Fruit fly (Drosophila melanogaster) whole organism, embryonic: Measurements from ENCODE around the gene Nep4.

Experiments used
- CG11398 ChIP-seq: fragments of 200-800 bp; sonication (Bioruptor generic); optimal IDR thresholded peaks from 2 replicates; lab custom pipeline; 2016; ENCODE audit warnings: missing biosample characterization, missing genetic modification characterization
- CG11696 ChIP-seq: fragments of 200-800 bp; sonication (Bioruptor generic); IDR thresholded peaks from 2 replicates; pipeline ENCODE4 v1.3.6; 2022; ENCODE audit warnings: missing biosample characterization, missing genetic modification characterization
- CG15479 ChIP-seq: fragments of 200-800 bp; sonication (Bioruptor generic); optimal IDR thresholded peaks from 3 replicates; lab custom pipeline; 2019; ENCODE audit warnings: missing biosample characterization, mild to moderate bottlenecking, missing genetic modification characterization, moderate library complexity
- CG1603 ChIP-seq: fragments of 200-800 bp; sonication (Bioruptor generic); optimal IDR thresholded peaks from 2 replicates; lab custom pipeline; 2019; ENCODE audit warnings: missing biosample characterization, mild to moderate bottlenecking, missing genetic modification characterization, moderate library complexity
- CG1792 ChIP-seq: fragments of 200-800 bp; sonication (Bioruptor generic); optimal IDR thresholded peaks from 2 replicates; lab custom pipeline; 2016; ENCODE audit warnings: missing biosample characterization, missing genetic modification characterization
- CG18476 ChIP-seq: fragments of 200-800 bp; sonication (Bioruptor generic); optimal IDR thresholded peaks from 2 replicates; lab custom pipeline; 2016; ENCODE audit warnings: missing biosample characterization, mild to moderate bottlenecking, missing genetic modification characterization
- CG2889 ChIP-seq: fragments of 200-800 bp; sonication (Bioruptor generic); IDR thresholded peaks from 3 replicates; pipeline ENCODE4 v1.3.6; 2022; ENCODE audit warnings: missing biosample characterization, missing genetic modification characterization
- CG31441 ChIP-seq: fragments of 200-800 bp; sonication (Bioruptor generic); IDR thresholded peaks from 2 replicates; pipeline ENCODE4 v1.3.6; 2022; ENCODE audit warnings: missing biosample characterization, missing genetic modification characterization
- CG3163 ChIP-seq: fragments of 200-800 bp; sonication (Bioruptor generic); optimal IDR thresholded peaks from 3 replicates; lab custom pipeline; 2016; ENCODE audit warnings: missing biosample characterization, missing genetic modification characterization
- CG33557 ChIP-seq: fragments of 200-800 bp; sonication (Bioruptor generic); optimal IDR thresholded peaks from 2 replicates; lab custom pipeline; 2019; ENCODE audit warnings: missing biosample characterization, mild to moderate bottlenecking, missing genetic modification characterization, moderate library complexity
- CG3838 ChIP-seq: fragments of 200-800 bp; sonication (Bioruptor generic); optimal IDR thresholded peaks from 3 replicates; lab custom pipeline; 2016; ENCODE audit warnings: missing biosample characterization, missing genetic modification characterization
- CG4820 ChIP-seq: fragments of 200-800 bp; sonication (Bioruptor generic); optimal IDR thresholded peaks from 3 replicates; lab custom pipeline; 2016; ENCODE audit warnings: missing biosample characterization, missing genetic modification characterization
- CG6254 ChIP-seq: fragments of 200-800 bp; sonication (Bioruptor generic); optimal IDR thresholded peaks from 3 replicates; lab custom pipeline; 2017; ENCODE audit warnings: mild to moderate bottlenecking, missing biosample characterization, missing genetic modification reagents, missing genetic modification characterization
- CG6654 ChIP-seq: fragments of 200-800 bp; sonication (Bioruptor generic); optimal IDR thresholded peaks from 2 replicates; lab custom pipeline; 2017; ENCODE audit warnings: missing biosample characterization, mild to moderate bottlenecking, missing genetic modification characterization
- CG6689 ChIP-seq: fragments of 200-800 bp; sonication (Bioruptor generic); IDR thresholded peaks from 2 replicates; pipeline ENCODE4 v1.3.6; 2022; ENCODE audit warnings: missing biosample characterization, missing genetic modification characterization
- CG7271 ChIP-seq: fragments of 200-800 bp; sonication (Bioruptor generic); optimal IDR thresholded peaks from 2 replicates; lab custom pipeline; 2018; ENCODE audit warnings: missing biosample characterization, mild to moderate bottlenecking, missing genetic modification characterization, moderate library complexity
- CG8359 ChIP-seq: fragments of 200-800 bp; sonication (Bioruptor generic); optimal IDR thresholded peaks from 2 replicates; lab custom pipeline; 2017; ENCODE audit warnings: missing biosample characterization, mild to moderate bottlenecking, missing genetic modification characterization, borderline replicate concordance
- CG9215 ChIP-seq: fragments of 200-800 bp; sonication (Bioruptor generic); IDR thresholded peaks from 2 replicates; pipeline ENCODE4 v1.3.6; 2022; ENCODE audit warnings: missing biosample characterization, missing genetic modification characterization
- CG9876 ChIP-seq: fragments of 200-800 bp; sonication (Bioruptor generic); optimal IDR thresholded peaks from 2 replicates; lab custom pipeline; 2016; ENCODE audit warnings: missing biosample characterization, missing genetic modification characterization
- CoRest ChIP-seq: fragments of 200-800 bp; sonication (Bioruptor generic); optimal IDR thresholded peaks from 3 replicates; lab custom pipeline; 2018; ENCODE audit warnings: missing biosample characterization, mild to moderate bottlenecking, missing genetic modification characterization, moderate library complexity
- Dbx ChIP-seq: fragments of 200-800 bp; sonication (Bioruptor generic); IDR thresholded peaks from 3 replicates; pipeline ENCODE4 v1.3.6; 2022; ENCODE audit warnings: missing biosample characterization, missing genetic modification characterization
- Deaf1 ChIP-seq: fragments of 200-800 bp; optimal IDR thresholded peaks from 3 replicates; lab custom pipeline; 2019; ENCODE audit warnings: missing biosample characterization, mild to moderate bottlenecking, missing genetic modification characterization, moderate library complexity
- Dp ChIP-seq: fragments of 200-800 bp; sonication (Bioruptor generic); optimal IDR thresholded peaks from 2 replicates; lab custom pipeline; 2018; ENCODE audit warnings: missing biosample characterization, mild to moderate bottlenecking, missing genetic modification characterization, moderate library complexity
- Hmx ChIP-seq: fragments of 200-800 bp; sonication (Bioruptor generic); optimal IDR thresholded peaks from 2 replicates; lab custom pipeline; 2016; ENCODE audit warnings: missing biosample characterization, missing genetic modification characterization
- Hsf ChIP-seq: fragments of 200-800 bp; sonication (Bioruptor generic); optimal IDR thresholded peaks from 3 replicates; lab custom pipeline; 2016; ENCODE audit warnings: missing biosample characterization, missing genetic modification characterization
- Jarid2 ChIP-seq: fragments of 200-800 bp; sonication (Bioruptor generic); optimal IDR thresholded peaks from 3 replicates; lab custom pipeline; 2017; ENCODE audit warnings: mild to moderate bottlenecking, missing biosample characterization, missing genetic modification reagents, missing genetic modification characterization
- Mes4 ChIP-seq: fragments of 200-800 bp; sonication (Bioruptor generic); optimal IDR thresholded peaks from 2 replicates; lab custom pipeline; 2016; ENCODE audit warnings: missing biosample characterization, missing genetic modification characterization
- Poxn ChIP-seq: fragments of 200-800 bp; sonication (Bioruptor generic); IDR thresholded peaks from 2 replicates; pipeline ENCODE4 v1.3.6; 2022; ENCODE audit warnings: missing biosample characterization, missing genetic modification characterization
- Rx ChIP-seq: fragments of 200-800 bp; sonication (Bioruptor generic); IDR thresholded peaks from 2 replicates; pipeline ENCODE4 v1.3.6; 2022; ENCODE audit warnings: missing biosample characterization, missing genetic modification characterization
- Six4 ChIP-seq: fragments of 200-800 bp; sonication (Bioruptor generic); optimal IDR thresholded peaks from 2 replicates; lab custom pipeline; 2016; ENCODE audit warnings: missing biosample characterization, missing genetic modification characterization
- amos ChIP-seq: fragments of 200-800 bp; sonication (Bioruptor generic); IDR thresholded peaks from 2 replicates; pipeline ENCODE4 v1.3.6; 2022; ENCODE audit warnings: missing biosample characterization, missing genetic modification characterization; ENCODE audit not compliant: partially characterized antibody
- ash1 ChIP-seq: fragments of 200-800 bp; sonication (Bioruptor generic); optimal IDR thresholded peaks from 2 replicates; lab custom pipeline; 2018; ENCODE audit warnings: missing biosample characterization, mild to moderate bottlenecking, missing genetic modification characterization
- bcd ChIP-seq: fragments of 200-800 bp; sonication (Bioruptor generic); optimal IDR thresholded peaks from 2 replicates; lab custom pipeline; 2017; ENCODE audit warnings: missing biosample characterization, mild to moderate bottlenecking, missing genetic modification characterization
- crol ChIP-seq: fragments of 200-800 bp; sonication (Bioruptor generic); IDR thresholded peaks from 2 replicates; pipeline ENCODE4 v1.3.6; 2022; ENCODE audit warnings: missing biosample characterization, missing genetic modification characterization
- danr ChIP-seq: fragments of 200-800 bp; sonication (Bioruptor generic); IDR thresholded peaks from 2 replicates; pipeline ENCODE4 v1.3.6; 2022; ENCODE audit warnings: missing biosample characterization, missing genetic modification characterization
- dpn ChIP-seq, 2 experiments: fragments of 200-800 bp; sonication (Bioruptor generic); optimal IDR thresholded peaks; 3 replicates each; lab custom pipeline; 2016; ENCODE audit warnings: missing biosample characterization in 2 of 2, missing genetic modification characterization in 2 of 2
- dysf ChIP-seq: fragments of 200-800 bp; sonication (Bioruptor generic); IDR thresholded peaks from 3 replicates; pipeline ENCODE4 v1.3.6; 2022; ENCODE audit warnings: missing biosample characterization, missing genetic modification characterization
- hbn ChIP-seq: fragments of 200-800 bp; sonication (Bioruptor generic); IDR thresholded peaks from 2 replicates; pipeline ENCODE4 v1.3.6; 2022; ENCODE audit warnings: missing biosample characterization, missing genetic modification characterization; ENCODE audit not compliant: partially characterized antibody
- kni ChIP-seq: fragments of 200-800 bp; sonication (Bioruptor generic); optimal IDR thresholded peaks from 3 replicates; lab custom pipeline; 2017; ENCODE audit warnings: mild to moderate bottlenecking, missing biosample characterization, missing genetic modification reagents, missing genetic modification characterization
- pita ChIP-seq: fragments of 200-800 bp; sonication (Bioruptor generic); optimal IDR thresholded peaks from 2 replicates; lab custom pipeline; 2017; ENCODE audit warnings: missing biosample characterization, mild to moderate bottlenecking, missing genetic modification characterization
- pzg ChIP-seq: fragments of 200-800 bp; sonication (Bioruptor generic); optimal IDR thresholded peaks from 3 replicates; lab custom pipeline; 2018; ENCODE audit warnings: missing biosample characterization, mild to moderate bottlenecking, missing genetic modification characterization, moderate library complexity
- rib ChIP-seq: fragments of 200-800 bp; sonication (Bioruptor generic); IDR thresholded peaks from 2 replicates; pipeline ENCODE4 v1.3.6; 2022; ENCODE audit warnings: missing biosample characterization, missing genetic modification characterization
- run ChIP-seq: fragments of 200-800 bp; sonication (Bioruptor generic); optimal IDR thresholded peaks from 3 replicates; lab custom pipeline; 2018; ENCODE audit warnings: missing biosample characterization, mild to moderate bottlenecking, missing genetic modification characterization
- sob ChIP-seq: fragments of 200-800 bp; sonication (Bioruptor generic); IDR thresholded peaks from 2 replicates; pipeline ENCODE4 v1.3.6; 2022; ENCODE audit warnings: missing biosample characterization, missing genetic modification characterization
- unc-4 ChIP-seq: fragments of 200-800 bp; sonication (Bioruptor generic); IDR thresholded peaks from 2 replicates; pipeline ENCODE4 v1.3.6; 2022; ENCODE audit warnings: missing biosample characterization, missing genetic modification characterization; ENCODE audit not compliant: partially characterized antibody
- vfl ChIP-seq: fragments of 200-800 bp; sonication (Bioruptor generic); optimal IDR thresholded peaks from 2 replicates; lab custom pipeline; 2016; ENCODE audit warnings: missing biosample characterization, missing genetic modification characterization
- wdn ChIP-seq: fragments of 200-800 bp; sonication (Bioruptor generic); IDR thresholded peaks from 2 replicates; pipeline ENCODE4 v1.3.6; 2022; ENCODE audit warnings: missing biosample characterization, missing genetic modification characterization

The Nep4 gene

dm6 chr3R:20635735-20636134 lies 24.0 kb downstream of the Nep4 start (continued):
- TF ChIP-seq Dp (GFP tag; lab: Kevin White, UChicago) (peak; percentile 87), CG6689 (no peak)

- TF ChIP-seq Six4 (GFP tag; lab: Kevin White, UChicago) = no peak
- peak; percentile 64 for TF ChIP-seq hbn
- TF ChIP-seq CG4820 = peak; percentile 27
- no peak for TF ChIP-seq CG6654
- TF ChIP-seq run = no peak
- peak; percentile 84 for TF ChIP-seq amos (GFP tag; lab: Robert Waterston, UW)
- TF ChIP-seq CG3163 = no peak
- TF ChIP-seq Jarid2 (GFP tag; lab: Kevin White, UChicago) = no peak
- peak; percentile 53 for TF ChIP-seq pzg (GFP tag; lab: Kevin White, UChicago)
- TF ChIP-seq Deaf1 (tag; lab: Kevin White, UChicago) = no peak
- no peak for TF ChIP-seq Hsf
- no peak for TF ChIP-seq crol (GFP tag; lab: Robert Waterston, UW)
- no peak for TF ChIP-seq CG31441
- 0 out of 2 replicates have a peak, but pooled peaks have one; percentile 9 for TF ChIP-seq Rx (GFP tag; lab: Robert Waterston, UW)
- TF ChIP-seq ash1 (GFP tag; lab: Kevin White, UChicago) = no peak
- no peak for TF ChIP-seq Poxn (GFP tag; lab: Robert Waterston, UW)
- no peak for TF ChIP-seq CG2889 (GFP tag; lab: Robert Waterston, UW)
- no peak for TF ChIP-seq CG9876 (GFP tag; lab: Kevin White, UChicago)
- TF ChIP-seq dysf = no peak
- peak; percentile 99 for TF ChIP-seq CG6254 (GFP tag; lab: Kevin White, UChicago)
- TF ChIP-seq Hmx (GFP tag; lab: Kevin White, UChicago) = no peak
- TF ChIP-seq CG11398 = no peak
- TF ChIP-seq CG15479 (GFP tag; lab: Kevin White, UChicago) = no peak
- TF ChIP-seq dpn (GFP tag; optimal IDR thresholded peaks at IDR 0.05; lab: Kevin White, UChicago) = no peak
- no peak for TF ChIP-seq vfl (GFP tag; lab: Kevin White, UChicago)
- TF ChIP-seq bcd (GFP tag; lab: Kevin White, UChicago) = no peak
- no peak for TF ChIP-seq CG33557
- no peak for TF ChIP-seq CG3838
- no peak for TF ChIP-seq kni (GFP tag; lab: Kevin White, UChicago)
- peak; percentile 62 for TF ChIP-seq CoRest (tag; lab: Kevin White, UChicago)
- TF ChIP-seq danr (GFP tag; lab: Robert Waterston, UW) = no peak
- TF ChIP-seq CG18476 (GFP tag; lab: Kevin White, UChicago) = no peak
- TF ChIP-seq unc-4 (GFP tag; lab: Robert Waterston, UW) = peak; percentile 72
- no peak for TF ChIP-seq Mes4
- TF ChIP-seq CG1603 (tag; lab: Kevin White, UChicago) = peak; percentile 14
- TF ChIP-seq CG11696 (GFP tag; lab: Robert Waterston, UW) = 0 out of 2 replicates have a peak, but pooled peaks have one; percentile 16
- no peak; the same call in 1 of the 2 replicates for TF ChIP-seq sob (GFP tag; lab: Robert Waterston, UW)
- TF ChIP-seq CG9215 = no peak
- no peak for TF ChIP-seq Dbx (GFP tag; lab: Robert Waterston, UW)
- no peak for TF ChIP-seq wdn (GFP tag; lab: Robert Waterston, UW)
- no peak for TF ChIP-seq rib (GFP tag; lab: Robert Waterston, UW)
- no peak for TF ChIP-seq CG1792 (GFP tag; lab: Kevin White, UChicago)
- no peak for TF ChIP-seq pita (GFP tag; lab: Kevin White, UChicago)
- TF ChIP-seq CG8359 (GFP tag; lab: Kevin White, UChicago) = no peak
- peak; percentile 14 for TF ChIP-seq CG7271 (tag; lab: Kevin White, UChicago)
Measured at dm6 chr3R:20634674-20635594, 24.8 kb downstream of the Nep4 start, which contains the start of the genes Pi3K92E and Lrrk. Gene Pi3K92E, minus strand, starts transcription at chr3R:20634732. Gene Lrrk, plus strand, starts transcription at chr3R:20635480.
